Fruit fly (Drosophila melanogaster) whole organism, embryonic: ENCODE measurements around the gene kirre.
A peak's percentile ranks its signal among the peaks of the same experiment; 100 is the strongest.

Experiments used
- CG10979 ChIP-seq: fragments of 200-800 bp; sonication (Bioruptor generic); optimal IDR thresholded peaks from 2 replicates; lab custom pipeline; 2018; ENCODE audit warnings: missing biosample characterization, mild to moderate bottlenecking, missing genetic modification characterization, moderate library complexity
- CG11247 ChIP-seq: fragments of 200-800 bp; sonication (Bioruptor generic); IDR thresholded peaks from 2 replicates; pipeline ENCODE4 v1.3.6; 2022; ENCODE audit warnings: missing biosample characterization, missing genetic modification characterization
- CG12391 ChIP-seq: fragments of 200-800 bp; sonication (Bioruptor generic); optimal IDR thresholded peaks from 3 replicates; lab custom pipeline; 2018; ENCODE audit warnings: missing biosample characterization, mild to moderate bottlenecking, missing genetic modification characterization, moderate library complexity
- CG12769 ChIP-seq: fragments of 200-800 bp; sonication (Bioruptor generic); optimal IDR thresholded peaks from 2 replicates; lab custom pipeline; 2019; ENCODE audit warnings: missing biosample characterization, mild to moderate bottlenecking, missing genetic modification characterization, moderate library complexity
- CG14710 ChIP-seq: fragments of 200-800 bp; sonication (Bioruptor generic); optimal IDR thresholded peaks from 3 replicates; lab custom pipeline; 2019; ENCODE audit warnings: missing biosample characterization, mild to moderate bottlenecking, missing genetic modification characterization, moderate library complexity
- CG15696 ChIP-seq: fragments of 200-800 bp; sonication (Bioruptor generic); optimal IDR thresholded peaks from 2 replicates; lab custom pipeline; 2019; ENCODE audit warnings: missing biosample characterization, mild to moderate bottlenecking, missing genetic modification characterization, moderate library complexity
- CG17328 ChIP-seq: fragments of 200-800 bp; sonication (Bioruptor generic); IDR thresholded peaks from 2 replicates; pipeline ENCODE4 v1.3.6; 2022; ENCODE audit warnings: missing biosample characterization, missing genetic modification characterization
- CG17361 ChIP-seq: fragments of 200-800 bp; sonication (Bioruptor generic); IDR thresholded peaks from 3 replicates; pipeline ENCODE4 v1.3.6; 2022; ENCODE audit warnings: missing biosample characterization, missing genetic modification characterization
- CG2712 ChIP-seq: fragments of 200-800 bp; optimal IDR thresholded peaks from 3 replicates; lab custom pipeline; 2019; ENCODE audit warnings: missing biosample characterization, mild to moderate bottlenecking, missing genetic modification characterization, moderate library complexity
- CG30431 ChIP-seq: fragments of 200-800 bp; sonication (Bioruptor generic); optimal IDR thresholded peaks from 2 replicates; lab custom pipeline; 2017; ENCODE audit warnings: missing biosample characterization, missing genetic modification characterization
- CG31441 ChIP-seq: fragments of 200-800 bp; sonication (Bioruptor generic); IDR thresholded peaks from 2 replicates; pipeline ENCODE4 v1.3.6; 2022; ENCODE audit warnings: missing biosample characterization, missing genetic modification characterization
- CG32772 ChIP-seq: fragments of 200-800 bp; sonication (Bioruptor generic); IDR thresholded peaks from 2 replicates; pipeline ENCODE4 v1.3.6; 2022; ENCODE audit warnings: missing biosample characterization, missing genetic modification characterization
- CG4424 ChIP-seq: fragments of 200-800 bp; sonication (Bioruptor generic); optimal IDR thresholded peaks from 3 replicates; lab custom pipeline; 2016; ENCODE audit warnings: missing biosample characterization, missing genetic modification characterization
- CG8290 ChIP-seq, 3 experiments: fragments of 200-800 bp; sonication (Bioruptor generic); optimal IDR thresholded peaks; 2 replicates each; lab custom pipeline; 2016 to 2019; ENCODE audit warnings: missing biosample characterization in 3 of 3, missing genetic modification characterization in 3 of 3, mild to moderate bottlenecking in 2 of 3, moderate library complexity in 1 of 3
- CG9437 ChIP-seq: fragments of 200-800 bp; sonication (Bioruptor generic); optimal IDR thresholded peaks from 2 replicates; lab custom pipeline; 2018; ENCODE audit warnings: missing biosample characterization, mild to moderate bottlenecking, missing genetic modification characterization
- Chrac-16 ChIP-seq: fragments of 200-800 bp; sonication (Bioruptor generic); optimal IDR thresholded peaks from 3 replicates; lab custom pipeline; 2016; ENCODE audit warnings: missing biosample characterization, missing genetic modification characterization
- D19A ChIP-seq: fragments of 200-800 bp; optimal IDR thresholded peaks from 3 replicates; lab custom pipeline; 2019; ENCODE audit warnings: missing biosample characterization, mild to moderate bottlenecking, missing genetic modification characterization, moderate library complexity
- Dll ChIP-seq: fragments of 200-800 bp; sonication (Bioruptor generic); IDR thresholded peaks from 4 replicates; pipeline ENCODE4 v1.3.6; 2022; ENCODE audit warnings: missing biosample characterization, missing genetic modification characterization; ENCODE audit not compliant: partially characterized antibody
- Drgx ChIP-seq: fragments of 200-800 bp; sonication (Bioruptor generic); IDR thresholded peaks from 2 replicates; pipeline ENCODE4 v1.3.6; 2022; ENCODE audit warnings: missing biosample characterization, missing genetic modification characterization
- Fer2 ChIP-seq: fragments of 200-800 bp; sonication (Bioruptor generic); optimal IDR thresholded peaks from 2 replicates; lab custom pipeline; 2018; ENCODE audit warnings: missing biosample characterization, mild to moderate bottlenecking, missing genetic modification characterization, moderate library complexity
- Mes4 ChIP-seq: fragments of 200-800 bp; sonication (Bioruptor generic); optimal IDR thresholded peaks from 2 replicates; lab custom pipeline; 2016; ENCODE audit warnings: missing biosample characterization, missing genetic modification characterization
- Pdp1 ChIP-seq, 2 experiments: fragments of 200-800 bp; sonication (Bioruptor generic); optimal IDR thresholded peaks; 3 replicates each; lab custom pipeline; 2016; ENCODE audit warnings: missing biosample characterization in 2 of 2, missing genetic modification characterization in 2 of 2, mild to moderate bottlenecking in 1 of 2, moderate library complexity in 1 of 2
- Ssrp ChIP-seq: fragments of 200-800 bp; sonication (Bioruptor generic); optimal IDR thresholded peaks from 2 replicates; lab custom pipeline; 2018; ENCODE audit warnings: missing biosample characterization, mild to moderate bottlenecking, missing genetic modification characterization, moderate library complexity
- Xbp1 ChIP-seq: fragments of 200-800 bp; sonication (Bioruptor generic); optimal IDR thresholded peaks from 3 replicates; lab custom pipeline; 2016; ENCODE audit warnings: missing biosample characterization, mild to moderate bottlenecking, missing genetic modification characterization
- bowl ChIP-seq: fragments of 200-800 bp; sonication (Bioruptor generic); IDR thresholded peaks from 2 replicates; pipeline ENCODE4 v1.3.6; 2022; ENCODE audit warnings: missing biosample characterization, missing genetic modification characterization
- btn ChIP-seq: fragments of 200-800 bp; sonication (Bioruptor generic); optimal IDR thresholded peaks from 2 replicates; lab custom pipeline; 2016; ENCODE audit warnings: missing biosample characterization, missing genetic modification characterization
- corto ChIP-seq: fragments of 200-800 bp; sonication (Bioruptor generic); optimal IDR thresholded peaks from 2 replicates; lab custom pipeline; 2016; ENCODE audit warnings: missing biosample characterization, mild to moderate bottlenecking, missing genetic modification characterization, moderate library complexity
- dmrt11E ChIP-seq: fragments of 200-800 bp; sonication (Bioruptor generic); optimal IDR thresholded peaks from 3 replicates; lab custom pipeline; 2018; ENCODE audit warnings: missing biosample characterization, mild to moderate bottlenecking, missing genetic modification characterization, moderate library complexity
- dmrt99B ChIP-seq: fragments of 200-800 bp; sonication (Bioruptor generic); optimal IDR thresholded peaks from 2 replicates; lab custom pipeline; 2018; ENCODE audit warnings: missing biosample characterization, mild to moderate bottlenecking, missing genetic modification characterization, moderate library complexity
- dysf ChIP-seq: fragments of 200-800 bp; sonication (Bioruptor generic); IDR thresholded peaks from 3 replicates; pipeline ENCODE4 v1.3.6; 2022; ENCODE audit warnings: missing biosample characterization, missing genetic modification characterization
- fd3F ChIP-seq: fragments of 200-800 bp; sonication (Bioruptor generic); optimal IDR thresholded peaks from 2 replicates; lab custom pipeline; 2018; ENCODE audit warnings: missing biosample characterization, mild to moderate bottlenecking, missing genetic modification characterization, moderate library complexity
- fd96Cb ChIP-seq: fragments of 200-800 bp; sonication (Bioruptor generic); optimal IDR thresholded peaks from 2 replicates; lab custom pipeline; 2018; ENCODE audit warnings: missing biosample characterization, mild to moderate bottlenecking, missing genetic modification characterization, moderate library complexity
- ftz-f1 ChIP-seq: fragments of 200-800 bp; sonication (Bioruptor generic); optimal IDR thresholded peaks from 2 replicates; lab custom pipeline; 2016; ENCODE audit warnings: missing biosample characterization, missing genetic modification characterization
- gcm2 ChIP-seq: fragments of 200-800 bp; sonication (Bioruptor generic); optimal IDR thresholded peaks from 2 replicates; lab custom pipeline; 2016; ENCODE audit warnings: missing biosample characterization, missing genetic modification characterization
- ind ChIP-seq: fragments of 200-800 bp; sonication (Bioruptor generic); optimal IDR thresholded peaks from 3 replicates; lab custom pipeline; 2016; ENCODE audit warnings: missing biosample characterization, missing genetic modification characterization
- inv ChIP-seq: fragments of 200-800 bp; sonication (Bioruptor generic); IDR thresholded peaks from 2 replicates; pipeline ENCODE4 v1.3.6; 2022; ENCODE audit warnings: missing biosample characterization, missing genetic modification characterization; ENCODE audit not compliant: partially characterized antibody
- kni ChIP-seq: fragments of 200-800 bp; sonication (Bioruptor generic); optimal IDR thresholded peaks from 3 replicates; lab custom pipeline; 2017; ENCODE audit warnings: mild to moderate bottlenecking, missing biosample characterization, missing genetic modification reagents, missing genetic modification characterization
- nau ChIP-seq: fragments of 200-800 bp; sonication (Bioruptor generic); optimal IDR thresholded peaks from 3 replicates; lab custom pipeline; 2017; ENCODE audit warnings: missing biosample characterization, mild to moderate bottlenecking, missing genetic modification characterization, missing genetic modification reagents
- pan ChIP-seq, 4 experiments: fragments of >200 bp in 3 of 4; fragments of 200-800 bp in 1 of 4; sonication (Bioruptor generic) in 1 of 4; optimal IDR thresholded peaks in 3 of 4; IDR thresholded peaks in 1 of 4; 2 replicates each; pipeline versions ENCODE4 v1.3.6 to Lab custom; 2017 to 2022; ENCODE audit warnings: missing biosample characterization in 2 of 4, missing genetic modification characterization in 2 of 4, mixed read lengths in 1 of 4
- prd ChIP-seq, 3 experiments: fragments of >200 bp in 2 of 3; fragments of 200-800 bp in 1 of 3; sonication (Bioruptor generic) in 1 of 3; optimal IDR thresholded peaks in 2 of 3; IDR thresholded peaks in 1 of 3; 2 replicates in 2 of 3; 3 replicates in 1 of 3; pipeline versions ENCODE4 v1.3.6 to Lab custom; 2017 to 2022; ENCODE audit warnings: missing biosample characterization in 1 of 3, missing genetic modification characterization in 1 of 3
- row ChIP-seq: fragments of 200-800 bp; sonication (Bioruptor generic); IDR thresholded peaks from 3 replicates; pipeline ENCODE4 v1.3.6; 2022; ENCODE audit warnings: missing biosample characterization, missing genetic modification characterization
- scrt ChIP-seq: fragments of 200-800 bp; sonication (Bioruptor generic); optimal IDR thresholded peaks from 2 replicates; lab custom pipeline; 2018; ENCODE audit warnings: missing biosample characterization, mild to moderate bottlenecking, missing genetic modification characterization, moderate library complexity
- sr ChIP-seq: fragments of 200-800 bp; sonication (Bioruptor generic); IDR thresholded peaks from 3 replicates; pipeline ENCODE4 v1.3.6; 2022; ENCODE audit warnings: missing biosample characterization, missing genetic modification characterization
- stwl ChIP-seq: fragments of 200-800 bp; sonication (Bioruptor generic); optimal IDR thresholded peaks from 3 replicates; lab custom pipeline; 2018; ENCODE audit warnings: missing biosample characterization, mild to moderate bottlenecking, missing genetic modification characterization, moderate library complexity
- unpg ChIP-seq: fragments of 200-800 bp; sonication (Bioruptor generic); optimal IDR thresholded peaks from 3 replicates; lab custom pipeline; 2018; ENCODE audit warnings: missing biosample characterization, mild to moderate bottlenecking, missing genetic modification characterization, moderate library complexity
- wek ChIP-seq: fragments of 200-800 bp; sonication (Bioruptor generic); optimal IDR thresholded peaks from 3 replicates; lab custom pipeline; 2018; ENCODE audit warnings: missing biosample characterization, mild to moderate bottlenecking, missing genetic modification characterization, moderate library complexity
- zen ChIP-seq: fragments of 200-800 bp; sonication (Bioruptor generic); optimal IDR thresholded peaks from 3 replicates; lab custom pipeline; 2018; ENCODE audit warnings: missing biosample characterization, mild to moderate bottlenecking, missing genetic modification characterization, moderate library complexity
- zfh1 ChIP-seq: fragments of 200-800 bp; sonication (Bioruptor generic); IDR thresholded peaks from 3 replicates; pipeline ENCODE4 v1.3.6; 2022; ENCODE audit warnings: missing biosample characterization, missing genetic modification characterization

kirre gene

dm6 chrX:3016462-3016861 is 276.3 kb downstream of the kirre start:
- TF ChIP-seq CG17361 (GFP tag; lab: Robert Waterston, UW) (0 out of 3 replicates have a peak, but pooled peaks have one; percentile 20), dysf (GFP tag; lab: Robert Waterston, UW) (no peak), CG9437 (GFP tag; lab: Kevin White, UChicago) (no peak), Pdp1 (GFP tag; optimal IDR thresholded peaks at IDR 0.05; lab: Kevin White, UChicago) (peak in 1 of 2 experiments; percentile 8), bowl (GFP tag; lab: Robert Waterston, UW) (no peak), inv (no peak), prd (optimal IDR thresholded peaks at IDR 0.05; lab: Kevin White, UChicago) (no peak), prd (GFP tag; IDR thresholded peaks at IDR 0.05; lab: Robert Waterston, UW) (peak; percentile 42; the same call in 1 of the 3 replicates), Fer2 (tag; lab: Kevin White, UChicago) (no peak), Xbp1 (peak; percentile 5), kni (no peak), CG32772 (GFP tag; lab: Robert Waterston, UW) (no peak), sr (GFP tag; lab: Robert Waterston, UW) (no peak), fd96Cb (tag; lab: Kevin White, UChicago) (no peak), Dll (GFP tag; lab: Robert Waterston, UW) (no peak), scrt (GFP tag; lab: Kevin White, UChicago) (no peak), dmrt11E (tag; lab: Kevin White, UChicago) (peak; percentile 66), Drgx (GFP tag; lab: Robert Waterston, UW) (peak; percentile 82), CG2712 (tag; lab: Kevin White, UChicago) (peak; percentile 35), CG31441 (peak; percentile 14; the same call in 1 of the 2 replicates), gcm2 (GFP tag; lab: Kevin White, UChicago) (no peak), ftz-f1 (GFP tag; lab: Kevin White, UChicago) (no peak), CG4424 (GFP tag; lab: Kevin White, UChicago) (peak; percentile 18), CG8290 (GFP tag; optimal IDR thresholded peaks at IDR 0.05; lab: Kevin White, UChicago) (no peak), CG8290 (tag; optimal IDR thresholded peaks at IDR 0.05; lab: Kevin White, UChicago) (no peak), CG10979 (tag; lab: Kevin White, UChicago) (peak; percentile 51), row (GFP tag; lab: Robert Waterston, UW) (no peak), CG30431 (no peak), pan (optimal IDR thresholded peaks at IDR 0.05; lab: Kevin White, UChicago) (no peak), pan (GFP tag; optimal IDR thresholded peaks at IDR 0.05 in 1 of 2, IDR thresholded peaks at IDR 0.05 in 1 of 2) (no peak), Chrac-16 (GFP tag; lab: Kevin White, UChicago) (peak; percentile 27), stwl (peak; percentile 1), fd3F (GFP tag; lab: Kevin White, UChicago) (no peak), CG12769 (tag; lab: Kevin White, UChicago) (no peak), ind (GFP tag; lab: Kevin White, UChicago) (no peak), Ssrp (tag; lab: Kevin White, UChicago) (peak; percentile 6), nau (GFP tag; lab: Kevin White, UChicago) (no peak), CG17328 (GFP tag; lab: Robert Waterston, UW) (peak; percentile 28; the same call in 1 of the 2 replicates), unpg (GFP tag; lab: Kevin White, UChicago) (peak; percentile 24), zfh1 (peak; percentile 53; the same call in 1 of the 3 replicates), zen (tag; lab: Kevin White, UChicago) (peak; percentile 48), D19A (tag; lab: Kevin White, UChicago) (no peak), corto (GFP tag; lab: Kevin White, UChicago) (peak; percentile 52), CG14710 (peak; percentile 33), btn (no peak), CG11247 (GFP tag; lab: Robert Waterston, UW) (no peak), wek (no peak), Mes4 (GFP tag; lab: Kevin White, UChicago) (no peak), CG15696 (tag; lab: Kevin White, UChicago) (peak; percentile 35), CG12391 (tag; lab: Kevin White, UChicago) (peak; percentile 32), dmrt99B (no peak)
